Worm (Caenorhabditis elegans): ENCODE results near the gene F48G7.8.

Gene F48G7.8

ce11 chrV:590182-590581 is 37.3 kb downstream of the F48G7.8 start, which contains the start of gene ZK488.6:
TSS of gene ZK488.6 (plus strand) at chrV:590482.
- TF ChIP-seq ztf-11 (tag; optimal IDR thresholded peaks at IDR 0.05) (no peak), ceh-82 (tag; optimal IDR thresholded peaks at IDR 0.05) (no peak), egl-27 (tag; optimal IDR thresholded peaks at IDR 0.05) (no peak), unc-62 (GFP tag; optimal IDR thresholded peaks at IDR 0.05) (no peak), crh-2 (tag; optimal IDR thresholded peaks at IDR 0.05) (no peak), nhr-129 (tag; optimal IDR thresholded peaks at IDR 0.05) (no peak), F13H6.1 (tag; optimal IDR thresholded peaks at IDR 0.05) (no peak), skn-1 (tag; optimal IDR thresholded peaks at IDR 0.05) (no peak), nhr-23 (tag; optimal IDR thresholded peaks at IDR 0.05) (no peak), ama-1 (optimal IDR thresholded peaks at IDR 0.05) (no peak), gmeb-1 (tag; optimal IDR thresholded peaks at IDR 0.05) (no peak), sma-3 (GFP tag; optimal IDR thresholded peaks at IDR 0.05) (no peak), C34F6.9 (tag; optimal IDR thresholded peaks at IDR 0.05) (no peak), lin-13 (GFP tag; optimal IDR thresholded peaks at IDR 0.05) (no peak), sem-4 (tag; optimal IDR thresholded peaks at IDR 0.05) (no peak), unc-39 (tag; optimal IDR thresholded peaks at IDR 0.05) (no peak), snpc-4 (tag; optimal IDR thresholded peaks at IDR 0.05) (no peak), nhr-237 (tag; optimal IDR thresholded peaks at IDR 0.05) (no peak), nhr-12 (tag; optimal IDR thresholded peaks at IDR 0.05) (no peak), R02D3.7 (tag; optimal IDR thresholded peaks at IDR 0.05) (no peak)

- TF ChIP-seq alr-1 (tag; optimal IDR thresholded peaks at IDR 0.05), result no peak
- TF ChIP-seq ZK546.5 (tag; optimal IDR thresholded peaks at IDR 0.05), result no peak
- no peak for TF ChIP-seq skn-1 (tag; optimal IDR thresholded peaks at IDR 0.05)
- TF ChIP-seq mab-5 (tag; optimal IDR thresholded peaks at IDR 0.05), result no peak
- no peak for TF ChIP-seq nhr-21 (tag; optimal IDR thresholded peaks at IDR 0.05)
- TF ChIP-seq nhr-25 (tag; optimal IDR thresholded peaks at IDR 0.05), result no peak
- no peak for TF ChIP-seq egl-27 (tag; optimal IDR thresholded peaks at IDR 0.05)
- TF ChIP-seq ztf-4 (tag; optimal IDR thresholded peaks at IDR 0.05), result no peak
- TF ChIP-seq nhr-77 (tag; optimal IDR thresholded peaks at IDR 0.05), result no peak
- TF ChIP-seq nhr-12 (tag; optimal IDR thresholded peaks at IDR 0.05), result no peak
- no peak for TF ChIP-seq unc-39 (tag; optimal IDR thresholded peaks at IDR 0.05)
- TF ChIP-seq nhr-237 (tag; optimal IDR thresholded peaks at IDR 0.05), result no peak
- TF ChIP-seq zag-1 (tag; optimal IDR thresholded peaks at IDR 0.05), result no peak
- no peak for TF ChIP-seq ama-1 (optimal IDR thresholded peaks at IDR 0.05)
- TF ChIP-seq nhr-129 (tag; optimal IDR thresholded peaks at IDR 0.05), result no peak
- TF ChIP-seq lin-13 (GFP tag; optimal IDR thresholded peaks at IDR 0.05), result no peak
- TF ChIP-seq nhr-11 (tag; optimal IDR thresholded peaks at IDR 0.05), result no peak
- TF ChIP-seq mbf-1 (tag; optimal IDR thresholded peaks at IDR 0.05), result no peak
- TF ChIP-seq ztf-11 (tag; optimal IDR thresholded peaks at IDR 0.05), result no peak
- TF ChIP-seq unc-55 (GFP tag; optimal IDR thresholded peaks at IDR 0.05), result no peak
These were observed 39.7 kb downstream of the F48G7.8 start, which contains the start of gene K06H6.1 for ce11 chrV:587818-588217. TSS of gene K06H6.1 (plus strand) at chrV:588118.

- TF ChIP-seq ztf-1 (GFP tag; conservative IDR thresholded peaks at IDR 0.05) (no peak), ceh-16 (tag; optimal IDR thresholded peaks at IDR 0.05) (no peak)
These were observed 42.0 kb downstream of the F48G7.8 start, which contains the start of gene K06H6.2 for ce11 chrV:585472-585871. TSS of gene K06H6.2 (plus strand) at chrV:585772.

ce11 chrV:581616-582015 is 45.9 kb downstream of the F48G7.8 start, which contains the start of gene nstp-7:
TSS of gene nstp-7 (plus strand) at chrV:581916.
- TF ChIP-seq aly-2 (tag; optimal IDR thresholded peaks at IDR 0.05), result no peak
- TF ChIP-seq C34F6.9 (tag; optimal IDR thresholded peaks at IDR 0.05), result no peak
- TF ChIP-seq ceh-16 (tag; optimal IDR thresholded peaks at IDR 0.05), result no peak
- TF ChIP-seq nhr-10 (tag; optimal IDR thresholded peaks at IDR 0.05), result no peak
- no peak for TF ChIP-seq ama-1 (optimal IDR thresholded peaks at IDR 0.05)
- no peak for TF ChIP-seq mdl-1 (tag; optimal IDR thresholded peaks at IDR 0.05)
- TF ChIP-seq F13H6.1 (tag; optimal IDR thresholded peaks at IDR 0.05), result no peak
- TF ChIP-seq fos-1 (tag; optimal IDR thresholded peaks at IDR 0.05), result no peak
- TF ChIP-seq nhr-23 (tag; optimal IDR thresholded peaks at IDR 0.05), result no peak
- no peak for TF ChIP-seq nhr-11 (tag; optimal IDR thresholded peaks at IDR 0.05)
- TF ChIP-seq nhr-129 (tag; optimal IDR thresholded peaks at IDR 0.05), result no peak
- TF ChIP-seq peb-1 (tag; optimal IDR thresholded peaks at IDR 0.05), result no peak
- TF ChIP-seq nhr-25 (tag; optimal IDR thresholded peaks at IDR 0.05), result no peak
- no peak for TF ChIP-seq nhr-77 (tag; optimal IDR thresholded peaks at IDR 0.05)
- TF ChIP-seq sem-4 (tag; optimal IDR thresholded peaks at IDR 0.05), result no peak
- TF ChIP-seq mbf-1 (tag; optimal IDR thresholded peaks at IDR 0.05), result no peak
- no peak for TF ChIP-seq lin-13 (GFP tag; optimal IDR thresholded peaks at IDR 0.05)
- no peak for TF ChIP-seq ztf-4 (tag; optimal IDR thresholded peaks at IDR 0.05)
- TF ChIP-seq mab-5 (tag; optimal IDR thresholded peaks at IDR 0.05), result no peak
- TF ChIP-seq nhr-237 (tag; optimal IDR thresholded peaks at IDR 0.05), result no peak

Measured in whole organism, L2 larva.